Worm (Caenorhabditis elegans) whole organism, late embryonic: ENCODE results near the gene Y102E9.6.

ENCODE experiments used
- elt-2 ChIP-seq: sonication (generic microtip); optimal IDR thresholded peaks from 2 replicates; lab custom pipeline; 2016; ENCODE audit warnings: missing genetic modification reagents, missing genetic modification characterization, missing compliant biosample characterization
- hlh-13 ChIP-seq: fragments of 200-800 bp; sonication (Bioruptor generic); optimal IDR thresholded peaks from 2 replicates; lab custom pipeline; 2018; ENCODE audit warnings: mild to moderate bottlenecking, missing genetic modification characterization, missing compliant biosample characterization
- hlh-30 ChIP-seq: sonication (generic microtip); optimal IDR thresholded peaks from 2 replicates; lab custom pipeline; 2017; ENCODE audit warnings: antibody characterized with exemption, missing genetic modification characterization, missing compliant biosample characterization; ENCODE audit not compliant: insufficient read depth
- hlh-6 ChIP-seq: sonication (generic microtip); optimal IDR thresholded peaks from 2 replicates; lab custom pipeline; 2016; ENCODE audit warnings: missing genotype, missing genetic modification characterization, missing compliant biosample characterization
- pha-2 ChIP-seq: sonication (generic microtip); optimal IDR thresholded peaks from 2 replicates; lab custom pipeline; 2017; ENCODE audit warnings: mild to moderate bottlenecking, missing genetic modification characterization, missing compliant biosample characterization
- pha-4 ChIP-seq: fragments of 150-350 bp; optimal IDR thresholded peaks from 2 replicates; lab custom pipeline; 2018; ENCODE audit warnings: missing biosample characterization, missing genetic modification reagents, missing genetic modification characterization
- pqm-1 ChIP-seq: sonication (generic microtip); optimal IDR thresholded peaks from 2 replicates; lab custom pipeline; 2016; ENCODE audit warnings: missing genetic modification characterization, missing compliant biosample characterization
- sox-2 ChIP-seq: fragments of 200-800 bp; sonication (Bioruptor generic); IDR thresholded peaks from 2 replicates; pipeline ENCODE4 v1.3.6; 2022; ENCODE audit warnings: missing genetic modification reagents, missing genetic modification characterization, missing compliant biosample characterization
- tbx-2 ChIP-seq: sonication (generic microtip); optimal IDR thresholded peaks from 2 replicates; lab custom pipeline; 2016; ENCODE audit warnings: missing genetic modification characterization, missing compliant biosample characterization
- unc-86 ChIP-seq: sonication (generic microtip); optimal IDR thresholded peaks from 2 replicates; lab custom pipeline; 2016; ENCODE audit warnings: missing genetic modification characterization, missing compliant biosample characterization

ce11 chrIII:6730185-6730850, 6.1 kb downstream of the Y102E9.6 start, which contains the start of the genes Y102E9.5 and odr-4:
- TF ChIP-seq pha-4 (tag; lab: Kevin White, UChicago) (no peak), pha-2 (no peak), hlh-13 (GFP tag; lab: Kevin White, UChicago) (no peak), unc-86 (tag; lab: Kevin White, UChicago) (no peak), tbx-2 (tag; lab: Kevin White, UChicago) (no peak), pqm-1 (no peak), hlh-6 (tag; lab: Kevin White, UChicago) (no peak), sox-2 (GFP tag; lab: Robert Waterston, UW) (no peak), hlh-30 (tag; lab: Kevin White, UChicago) (no peak), elt-2 (no peak)
